Worm (Caenorhabditis elegans): ENCODE data around the gene unc-61.

The unc-61 gene

DNA sequence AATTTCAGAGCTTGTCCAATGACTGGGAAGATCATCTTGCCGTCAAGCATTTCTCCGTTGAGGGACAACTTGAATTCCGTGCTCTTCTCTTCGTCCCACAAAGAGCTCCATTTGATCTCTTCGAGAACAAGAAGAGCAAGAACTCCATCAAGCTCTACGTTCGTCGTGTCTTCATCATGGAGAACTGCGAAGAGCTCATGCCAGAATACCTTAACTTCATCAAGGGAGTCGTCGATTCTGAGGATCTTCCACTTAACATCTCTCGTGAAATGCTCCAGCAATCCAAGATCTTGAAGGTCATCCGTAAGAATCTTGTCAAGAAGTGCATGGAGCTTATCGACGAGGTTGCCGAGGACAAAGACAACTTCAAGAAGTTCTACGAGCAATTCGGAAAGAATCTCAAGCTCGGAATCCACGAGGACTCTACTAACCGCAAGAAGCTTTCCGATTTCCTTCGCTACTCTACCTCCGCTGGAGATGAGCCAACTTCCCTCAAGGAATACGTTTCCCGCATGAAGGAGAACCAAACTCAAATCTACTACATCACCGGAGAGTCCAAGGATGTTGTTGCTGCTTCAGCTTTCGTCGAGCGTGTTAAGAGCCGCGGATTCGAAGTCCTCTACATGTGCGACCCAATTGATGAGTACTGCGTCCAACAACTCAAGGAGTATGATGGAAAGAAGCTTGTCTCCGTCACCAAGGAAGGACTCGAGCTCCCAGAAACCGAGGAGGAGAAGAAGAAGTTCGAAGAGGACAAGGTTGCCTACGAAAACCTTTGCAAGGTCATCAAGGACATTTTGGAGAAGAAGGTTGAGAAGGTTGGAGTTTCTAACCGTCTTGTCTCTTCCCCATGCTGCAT is 46.7 kb downstream of the unc-61 start:
- TF ChIP-seq aha-1 (tag; optimal IDR thresholded peaks at IDR 0.05): no peak
- TF ChIP-seq efl-1 (optimal IDR thresholded peaks at IDR 0.05): no peak
- TF ChIP-seq efl-1 (GFP tag; optimal IDR thresholded peaks at IDR 0.05 in 1 of 2): peak in 1 of 2 experiments; percentile 78
- TF ChIP-seq ama-1 (optimal IDR thresholded peaks at IDR 0.05): peak; percentile 68
- peak; percentile 21 for TF ChIP-seq skn-1 (tag; optimal IDR thresholded peaks at IDR 0.05)
- TF ChIP-seq lin-14 (GFP tag; optimal IDR thresholded peaks at IDR 0.05): no peak
- no peak for TF ChIP-seq lin-13 (GFP tag; optimal IDR thresholded peaks at IDR 0.05)
- TF ChIP-seq sup-37 (GFP tag; optimal IDR thresholded peaks at IDR 0.05): no peak
- no peak for TF ChIP-seq tlp-1 (tag; optimal IDR thresholded peaks at IDR 0.05)
- no peak for TF ChIP-seq jun-1 (tag; optimal IDR thresholded peaks at IDR 0.05)
- TF ChIP-seq fkh-8 (tag; optimal IDR thresholded peaks at IDR 0.05): no peak
- TF ChIP-seq vab-15 (tag; optimal IDR thresholded peaks at IDR 0.05): no peak
- TF ChIP-seq nhr-20 (tag; optimal IDR thresholded peaks at IDR 0.05): no peak
- TF ChIP-seq ztf-11 (tag; optimal IDR thresholded peaks at IDR 0.05): peak in 1 of 2 experiments; percentile 7
- TF ChIP-seq rnt-1 (tag; optimal IDR thresholded peaks at IDR 0.05): peak; percentile 1
- TF ChIP-seq nhr-77 (tag; optimal IDR thresholded peaks at IDR 0.05): no peak
- no peak for TF ChIP-seq pqm-1 (tag; optimal IDR thresholded peaks at IDR 0.05)
- no peak for TF ChIP-seq unc-62 (GFP tag; optimal IDR thresholded peaks at IDR 0.05)
- peak; percentile 62 for TF ChIP-seq nhr-85 (tag)

- no peak for TF ChIP-seq irx-1 (tag; optimal IDR thresholded peaks at IDR 0.05)
- TF ChIP-seq ztf-11 (tag; optimal IDR thresholded peaks at IDR 0.05): peak in 1 of 2 experiments; percentile 18
- TF ChIP-seq fkh-10 (GFP tag; optimal IDR thresholded peaks at IDR 0.05): no peak
- TF ChIP-seq unc-30 (tag; optimal IDR thresholded peaks at IDR 0.05): no peak
- TF ChIP-seq alr-1 (tag; optimal IDR thresholded peaks at IDR 0.05; ENCODE audit: borderline replicate concordance): peak; percentile 100
- peak; percentile 26 for TF ChIP-seq mep-1 (tag; optimal IDR thresholded peaks at IDR 0.05)
- TF ChIP-seq Y116A8C.19 (tag; optimal IDR thresholded peaks at IDR 0.05; ENCODE audit: borderline replicate concordance): no peak
- TF ChIP-seq nhr-84 (tag; optimal IDR thresholded peaks at IDR 0.05): peak; percentile 70
- TF ChIP-seq aha-1 (tag; optimal IDR thresholded peaks at IDR 0.05): no peak
- TF ChIP-seq elt-2 (tag; optimal IDR thresholded peaks at IDR 0.05): peak; percentile 3
- TF ChIP-seq tlp-1 (tag; optimal IDR thresholded peaks at IDR 0.05): no peak
- peak; percentile 20 for TF ChIP-seq skn-1 (tag; optimal IDR thresholded peaks at IDR 0.05)
- TF ChIP-seq rnt-1 (tag; optimal IDR thresholded peaks at IDR 0.05): peak; percentile 26
- no peak for TF ChIP-seq pqm-1 (tag; optimal IDR thresholded peaks at IDR 0.05)
- TF ChIP-seq lin-39 (tag; optimal IDR thresholded peaks at IDR 0.05): no peak
- TF ChIP-seq efl-3 (GFP tag; optimal IDR thresholded peaks at IDR 0.05): no peak
- TF ChIP-seq blmp-1 (tag; optimal IDR thresholded peaks at IDR 0.05): no peak
- peak; percentile 85 for TF ChIP-seq ama-1 (optimal IDR thresholded peaks at IDR 0.05)
- TF ChIP-seq nhr-85 (tag): peak; percentile 50
- peak; percentile 18 for TF ChIP-seq ztf-4 (tag; optimal IDR thresholded peaks at IDR 0.05)
- no peak for TF ChIP-seq fkh-4 (tag; optimal IDR thresholded peaks at IDR 0.05; ENCODE audit: borderline replicate concordance)
- no peak for TF ChIP-seq efl-1 (optimal IDR thresholded peaks at IDR 0.05)
- TF ChIP-seq efl-1 (GFP tag; optimal IDR thresholded peaks at IDR 0.05 in 1 of 2): peak in 1 of 2 experiments; percentile 11
- peak; percentile 5 for TF ChIP-seq lin-14 (GFP tag; optimal IDR thresholded peaks at IDR 0.05)
- TF ChIP-seq ceh-88 (GFP tag; IDR thresholded peaks at IDR 0.05): no peak
- no peak for TF ChIP-seq egl-27 (tag; optimal IDR thresholded peaks at IDR 0.05)
- TF ChIP-seq vab-15 (tag; optimal IDR thresholded peaks at IDR 0.05): no peak
- TF ChIP-seq C04F5.9 (tag; optimal IDR thresholded peaks at IDR 0.05): no peak
- no peak for TF ChIP-seq hpl-2 (GFP tag; optimal IDR thresholded peaks at IDR 0.05)
- TF ChIP-seq egl-13 (tag; optimal IDR thresholded peaks at IDR 0.05): no peak
- TF ChIP-seq ceh-63 (GFP tag; optimal IDR thresholded peaks at IDR 0.05): peak; percentile 50
- no peak for TF ChIP-seq lsy-2 (tag; optimal IDR thresholded peaks at IDR 0.05)
Observed at ce11 chrV:14686231-14687105, 47.6 kb downstream of the unc-61 start.
